Fruit fly (Drosophila melanogaster) whole organism, embryonic: Measurements from ENCODE around the gene CG13616.

Experiments
- CG3065 ChIP-seq: fragments of 200-800 bp; sonication (Bioruptor generic); optimal IDR thresholded peaks from 2 replicates; lab custom pipeline; 2016; ENCODE audit warnings: missing biosample characterization, missing genetic modification characterization
- D ChIP-seq, 2 experiments: fragments of 200-800 bp in 1 of 2; fragments of >200 bp in 1 of 2; sonication (Bioruptor generic) in 1 of 2; optimal IDR thresholded peaks; 2 replicates in 1 of 2; 3 replicates in 1 of 2; lab custom pipeline; 2017; ENCODE audit warnings: mild to moderate bottlenecking in 1 of 2, missing biosample characterization in 1 of 2, missing genetic modification characterization in 1 of 2, missing genetic modification reagents in 1 of 2
- Sry-β ChIP-seq: fragments of 200-800 bp; sonication (Bioruptor generic); optimal IDR thresholded peaks from 2 replicates; lab custom pipeline; 2018; ENCODE audit warnings: missing biosample characterization, mild to moderate bottlenecking, missing genetic modification characterization, moderate library complexity
- sens ChIP-seq: fragments of 200-800 bp; sonication (Bioruptor generic); peaks from one replicate; lab custom pipeline; 2016; ENCODE audit warnings: missing biosample characterization, missing genetic modification characterization

- TF ChIP-seq CG3065 (GFP tag; lab: Kevin White, UChicago) (no peak), Sry-β (GFP tag; lab: Kevin White, UChicago) (no peak), D (optimal IDR thresholded peaks at IDR 0.05; lab: Kevin White, UChicago) (no peak), D (GFP tag; optimal IDR thresholded peaks at IDR 0.05; lab: Kevin White, UChicago) (no peak), sens (no peak)
Observed at dm6 chr3R:24376565-24376964, 16.1 kb upstream of the CG13616 start, which contains the start of gene CG33342.
